Worm (Caenorhabditis elegans): ENCODE results near the gene W06H8.6.

- TF ChIP-seq jun-1 (tag; optimal IDR thresholded peaks at IDR 0.05) (no peak), lin-39 (tag; optimal IDR thresholded peaks at IDR 0.05) (no peak), tbx-2 (tag; optimal IDR thresholded peaks at IDR 0.05) (no peak), ceh-9 (tag; optimal IDR thresholded peaks at IDR 0.05) (no peak), pqm-1 (tag; optimal IDR thresholded peaks at IDR 0.05) (no peak)
These were observed 42.2 kb upstream of the W06H8.6 start for ce11 chrV:6268961-6269360.
